Fruit fly (Drosophila melanogaster) whole organism, embryonic: Measurements from ENCODE around the gene Sfxn2.
A peak's percentile ranks its signal among the peaks of the same experiment; 100 is the strongest.

Experiments
- Atf6 ChIP-seq: fragments of 200-800 bp; sonication (Bioruptor generic); IDR thresholded peaks from 2 replicates; pipeline ENCODE4 v1.3.6; 2022; ENCODE audit warnings: missing biosample characterization, missing genetic modification characterization
- B-H2 ChIP-seq: fragments of 200-800 bp; sonication (Bioruptor generic); optimal IDR thresholded peaks from 2 replicates; lab custom pipeline; 2018; ENCODE audit warnings: missing biosample characterization, mild to moderate bottlenecking, missing genetic modification characterization
- BtbVII ChIP-seq: fragments of 200-800 bp; sonication (Bioruptor generic); optimal IDR thresholded peaks from 3 replicates; lab custom pipeline; 2017; ENCODE audit warnings: missing biosample characterization, mild to moderate bottlenecking, missing genetic modification characterization
- CG11723 ChIP-seq: fragments of 200-800 bp; sonication (Bioruptor generic); optimal IDR thresholded peaks from 2 replicates; lab custom pipeline; 2017; ENCODE audit warnings: missing biosample characterization, mild to moderate bottlenecking, missing genetic modification characterization
- CG14667 ChIP-seq: fragments of 200-800 bp; sonication (Bioruptor generic); IDR thresholded peaks from 2 replicates; pipeline ENCODE4 v1.3.6; 2022; ENCODE audit warnings: missing biosample characterization, missing genetic modification characterization
- CG15696 ChIP-seq: fragments of 200-800 bp; sonication (Bioruptor generic); optimal IDR thresholded peaks from 2 replicates; lab custom pipeline; 2019; ENCODE audit warnings: missing biosample characterization, mild to moderate bottlenecking, missing genetic modification characterization, moderate library complexity
- CG16779 ChIP-seq: fragments of 200-800 bp; sonication (Bioruptor generic); IDR thresholded peaks from 2 replicates; pipeline ENCODE4 v1.3.6; 2022; ENCODE audit warnings: missing biosample characterization, missing genetic modification characterization
- CG16863 ChIP-seq: fragments of 200-800 bp; sonication (Bioruptor generic); optimal IDR thresholded peaks from 3 replicates; lab custom pipeline; 2016; ENCODE audit warnings: missing biosample characterization, missing genetic modification characterization
- CG18476 ChIP-seq: fragments of 200-800 bp; sonication (Bioruptor generic); optimal IDR thresholded peaks from 2 replicates; lab custom pipeline; 2016; ENCODE audit warnings: missing biosample characterization, mild to moderate bottlenecking, missing genetic modification characterization
- CG2120 ChIP-seq: fragments of 200-800 bp; sonication (Bioruptor generic); optimal IDR thresholded peaks from 3 replicates; lab custom pipeline; 2016; ENCODE audit warnings: missing biosample characterization, missing genetic modification characterization
- CG33213 ChIP-seq: fragments of 200-800 bp; sonication (Bioruptor generic); optimal IDR thresholded peaks from 3 replicates; lab custom pipeline; 2016; ENCODE audit warnings: missing biosample characterization, missing genetic modification characterization
- CG33557 ChIP-seq: fragments of 200-800 bp; sonication (Bioruptor generic); optimal IDR thresholded peaks from 2 replicates; lab custom pipeline; 2019; ENCODE audit warnings: missing biosample characterization, mild to moderate bottlenecking, missing genetic modification characterization, moderate library complexity
- CG3995 ChIP-seq: fragments of 200-800 bp; sonication (Bioruptor generic); optimal IDR thresholded peaks from 3 replicates; lab custom pipeline; 2016; ENCODE audit warnings: missing biosample characterization, missing genetic modification characterization
- CG4282 ChIP-seq: fragments of 200-800 bp; sonication (Bioruptor generic); optimal IDR thresholded peaks from 2 replicates; lab custom pipeline; 2016; ENCODE audit warnings: missing biosample characterization, missing genetic modification characterization
- CG4617 ChIP-seq: fragments of 200-800 bp; sonication (Bioruptor generic); optimal IDR thresholded peaks from 3 replicates; lab custom pipeline; 2016; ENCODE audit warnings: missing biosample characterization, missing genetic modification characterization, borderline replicate concordance
- CG7786 ChIP-seq: fragments of 200-800 bp; sonication (Bioruptor generic); optimal IDR thresholded peaks from 2 replicates; lab custom pipeline; 2016; ENCODE audit warnings: missing biosample characterization, missing genetic modification characterization
- CG8290 ChIP-seq, 3 experiments: fragments of 200-800 bp; sonication (Bioruptor generic); optimal IDR thresholded peaks; 2 replicates each; lab custom pipeline; 2016 to 2019; ENCODE audit warnings: missing biosample characterization in 3 of 3, missing genetic modification characterization in 3 of 3, mild to moderate bottlenecking in 2 of 3, moderate library complexity in 1 of 3
- CTCF ChIP-seq: fragments of 200-800 bp; sonication (Bioruptor generic); optimal IDR thresholded peaks from 2 replicates; lab custom pipeline; 2017; ENCODE audit warnings: missing biosample characterization, mild to moderate bottlenecking, missing genetic modification characterization, moderate library complexity
- Doc3 ChIP-seq: fragments of 200-800 bp; sonication (Bioruptor generic); IDR thresholded peaks from 3 replicates; pipeline ENCODE4 v1.3.6; 2022; ENCODE audit warnings: missing biosample characterization, missing genetic modification characterization; ENCODE audit not compliant: partially characterized antibody
- ERR ChIP-seq: fragments of 200-800 bp; sonication (Bioruptor generic); optimal IDR thresholded peaks from 2 replicates; lab custom pipeline; 2016; ENCODE audit warnings: missing biosample characterization, missing genetic modification characterization
- Eip74EF ChIP-seq, 2 experiments: fragments of 200-800 bp in 1 of 2; fragments of >200 bp in 1 of 2; sonication (Bioruptor generic) in 1 of 2; optimal IDR thresholded peaks; 2 replicates each; lab custom pipeline; 2017 to 2019; ENCODE audit warnings: missing biosample characterization in 2 of 2, missing genetic modification characterization in 2 of 2, mild to moderate bottlenecking in 1 of 2, moderate library complexity in 1 of 2
- GATAe ChIP-seq: fragments of 200-800 bp; sonication (Bioruptor generic); conservative IDR thresholded peaks from 2 replicates; pipeline ENCODE4 v1.3.6; 2022; ENCODE audit warnings: missing biosample characterization, missing genetic modification characterization
- Gsc ChIP-seq: fragments of 200-800 bp; sonication (Bioruptor generic); IDR thresholded peaks from 2 replicates; pipeline ENCODE4 v1.3.6; 2022; ENCODE audit warnings: missing biosample characterization, missing genetic modification characterization
- Hr51 ChIP-seq, 2 experiments: fragments of 200-800 bp; sonication (Bioruptor generic); optimal IDR thresholded peaks; 2 replicates in 1 of 2; 3 replicates in 1 of 2; lab custom pipeline; 2016 to 2018; ENCODE audit warnings: missing biosample characterization in 2 of 2, missing genetic modification characterization in 2 of 2, mild to moderate bottlenecking in 1 of 2, moderate library complexity in 1 of 2
- Mad ChIP-seq: fragments of 200-800 bp; sonication (Bioruptor generic); optimal IDR thresholded peaks from 2 replicates; lab custom pipeline; 2016; ENCODE audit warnings: missing biosample characterization, missing genetic modification characterization
- Myb ChIP-seq: fragments of 200-800 bp; sonication (Bioruptor generic); optimal IDR thresholded peaks from 2 replicates; lab custom pipeline; 2016; ENCODE audit warnings: missing biosample characterization, missing genetic modification characterization
- Neu2 ChIP-seq: fragments of 200-800 bp; sonication (Bioruptor generic); optimal IDR thresholded peaks from 3 replicates; lab custom pipeline; 2016; ENCODE audit warnings: missing biosample characterization, missing genetic modification characterization, borderline replicate concordance
- NfI ChIP-seq: fragments of 200-800 bp; sonication (Bioruptor generic); optimal IDR thresholded peaks from 3 replicates; lab custom pipeline; 2018; ENCODE audit warnings: missing biosample characterization, mild to moderate bottlenecking, missing genetic modification characterization, moderate library complexity
- PHDP ChIP-seq: fragments of 200-800 bp; sonication (Bioruptor generic); optimal IDR thresholded peaks from 3 replicates; lab custom pipeline; 2018; ENCODE audit warnings: missing biosample characterization, mild to moderate bottlenecking, missing genetic modification characterization, moderate library complexity
- YL-1 ChIP-seq: fragments of 200-800 bp; sonication (Bioruptor generic); optimal IDR thresholded peaks from 3 replicates; lab custom pipeline; 2017; ENCODE audit warnings: missing biosample characterization, mild to moderate bottlenecking, missing genetic modification characterization
- ab ChIP-seq: fragments of 200-800 bp; sonication (Bioruptor generic); optimal IDR thresholded peaks from 2 replicates; lab custom pipeline; 2016; ENCODE audit warnings: missing biosample characterization, missing genetic modification characterization
- abd-A ChIP-seq: fragments of 200-800 bp; sonication (Bioruptor generic); optimal IDR thresholded peaks from 3 replicates; lab custom pipeline; 2019; ENCODE audit warnings: missing biosample characterization, mild to moderate bottlenecking, missing genetic modification characterization, moderate library complexity
- ara ChIP-seq: fragments of 200-800 bp; sonication (Bioruptor generic); IDR thresholded peaks from 2 replicates; pipeline ENCODE4 v1.3.6; 2022; ENCODE audit warnings: missing biosample characterization, missing genetic modification characterization
- ash1 ChIP-seq: fragments of 200-800 bp; sonication (Bioruptor generic); optimal IDR thresholded peaks from 2 replicates; lab custom pipeline; 2018; ENCODE audit warnings: missing biosample characterization, mild to moderate bottlenecking, missing genetic modification characterization
- cad ChIP-seq: fragments of >200 bp; optimal IDR thresholded peaks from 2 replicates; lab custom pipeline; 2017; ENCODE audit warnings: missing biosample characterization, missing genetic modification characterization
- chm ChIP-seq: fragments of 200-800 bp; sonication (Bioruptor generic); IDR thresholded peaks from 2 replicates; pipeline ENCODE4 v1.3.6; 2022; ENCODE audit warnings: missing biosample characterization, missing genetic modification characterization
- crol ChIP-seq: fragments of 200-800 bp; sonication (Bioruptor generic); IDR thresholded peaks from 2 replicates; pipeline ENCODE4 v1.3.6; 2022; ENCODE audit warnings: missing biosample characterization, missing genetic modification characterization
- exex ChIP-seq: fragments of 200-800 bp; sonication (Bioruptor generic); optimal IDR thresholded peaks from 4 replicates; lab custom pipeline; 2018; ENCODE audit warnings: missing biosample characterization, mild to moderate bottlenecking, missing genetic modification characterization, moderate library complexity
- gem ChIP-seq: fragments of 200-800 bp; sonication (Bioruptor generic); optimal IDR thresholded peaks from 2 replicates; lab custom pipeline; 2019; ENCODE audit warnings: missing biosample characterization, mild to moderate bottlenecking, missing genetic modification characterization, moderate library complexity
- jing ChIP-seq: fragments of 200-800 bp; sonication (Bioruptor generic); optimal IDR thresholded peaks from 2 replicates; lab custom pipeline; 2018; ENCODE audit warnings: missing biosample characterization, mild to moderate bottlenecking, missing genetic modification characterization
- maf-S ChIP-seq: fragments of 200-800 bp; sonication (Bioruptor generic); optimal IDR thresholded peaks from 2 replicates; lab custom pipeline; 2016; ENCODE audit warnings: missing biosample characterization, missing genetic modification characterization
- pum ChIP-seq: fragments of 200-800 bp; sonication (Bioruptor generic); optimal IDR thresholded peaks from 2 replicates; lab custom pipeline; 2016; ENCODE audit warnings: missing biosample characterization, missing genetic modification characterization
- rib ChIP-seq: fragments of 200-800 bp; sonication (Bioruptor generic); IDR thresholded peaks from 2 replicates; pipeline ENCODE4 v1.3.6; 2022; ENCODE audit warnings: missing biosample characterization, missing genetic modification characterization
- sc ChIP-seq, 3 experiments: fragments of >200 bp in 2 of 3; fragments of 200-800 bp in 1 of 3; sonication (Bioruptor generic) in 1 of 3; optimal IDR thresholded peaks; 2 replicates in 2 of 3; 3 replicates in 1 of 3; lab custom pipeline; 2017; ENCODE audit warnings: mild to moderate bottlenecking in 1 of 3, missing biosample characterization in 1 of 3, missing genetic modification characterization in 1 of 3, missing genetic modification reagents in 1 of 3
- sisA ChIP-seq: fragments of 200-800 bp; sonication (Bioruptor generic); IDR thresholded peaks from 2 replicates; pipeline ENCODE4 v1.3.6; 2022; ENCODE audit warnings: missing biosample characterization, missing genetic modification characterization
- sqz ChIP-seq: fragments of 200-800 bp; sonication (Bioruptor generic); optimal IDR thresholded peaks from 3 replicates; lab custom pipeline; 2018; ENCODE audit warnings: missing biosample characterization, mild to moderate bottlenecking, missing genetic modification characterization
- tll ChIP-seq, 2 experiments: fragments of 200-800 bp in 1 of 2; fragments of >200 bp in 1 of 2; sonication (Bioruptor generic) in 1 of 2; optimal IDR thresholded peaks; 2 replicates each; lab custom pipeline; 2017 to 2019; ENCODE audit warnings: missing biosample characterization in 2 of 2, missing genetic modification characterization in 2 of 2, mild to moderate bottlenecking in 1 of 2, moderate library complexity in 1 of 2
- zfh1 ChIP-seq: fragments of 200-800 bp; sonication (Bioruptor generic); IDR thresholded peaks from 3 replicates; pipeline ENCODE4 v1.3.6; 2022; ENCODE audit warnings: missing biosample characterization, missing genetic modification characterization

Gene Sfxn2

DNA sequence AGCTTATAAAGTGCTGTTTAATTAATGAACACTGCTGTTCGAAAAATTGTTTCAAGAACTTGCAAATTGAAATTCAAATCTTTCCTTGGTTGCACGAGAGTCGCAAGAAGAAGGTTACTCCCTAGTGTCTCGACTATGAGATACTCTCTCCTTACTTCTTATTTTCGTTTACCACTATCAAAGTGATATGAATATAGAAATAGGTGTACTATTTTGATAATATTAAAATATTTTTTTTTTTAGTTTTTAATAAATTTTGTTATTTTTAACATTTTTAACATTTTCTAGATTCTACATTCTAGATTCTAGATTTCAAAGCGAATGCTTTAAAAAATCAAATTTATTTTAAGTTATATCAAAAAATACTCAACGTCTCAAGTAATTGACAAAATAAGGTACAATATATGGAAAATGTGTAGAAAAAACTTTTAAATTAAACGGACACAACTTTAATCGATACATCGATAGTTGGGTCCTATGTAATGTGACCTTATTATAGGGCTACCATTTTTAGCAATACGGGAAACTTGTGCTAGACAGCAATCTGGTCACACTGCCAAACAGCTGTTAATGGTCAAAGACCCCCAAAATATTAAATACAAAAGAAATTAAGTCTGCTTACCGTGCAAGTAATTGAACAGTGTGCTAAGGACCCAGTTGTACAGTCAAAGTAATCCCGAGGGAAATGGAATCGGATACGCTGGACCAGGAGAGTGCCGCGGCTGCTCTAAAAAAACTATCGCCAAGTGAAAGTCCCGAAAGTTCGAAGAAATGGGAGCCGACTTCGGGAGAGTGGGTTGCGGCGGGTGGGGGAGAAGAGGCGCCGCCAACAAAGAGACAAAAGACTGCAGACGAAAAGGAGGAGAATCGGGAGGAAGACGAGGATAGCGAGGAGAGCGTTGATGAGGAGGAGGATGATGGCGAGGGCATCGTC, 29.4 kb downstream of the Sfxn2 start, which contains the start of gene MESR6 (continued):
- peak; percentile 45; the same call in 1 of the 2 replicates for TF ChIP-seq Atf6 (GFP tag; lab: Robert Waterston, UW)
- TF ChIP-seq crol (GFP tag; lab: Robert Waterston, UW), result peak; percentile 87
- no peak for TF ChIP-seq Mad (GFP tag; lab: Kevin White, UChicago)
- TF ChIP-seq ab (GFP tag; lab: Kevin White, UChicago), result no peak
- TF ChIP-seq gem (tag; lab: Kevin White, UChicago), result peak; percentile 61
- no peak for TF ChIP-seq GATAe
- TF ChIP-seq Hr51 (GFP tag; optimal IDR thresholded peaks at IDR 0.05; lab: Kevin White, UChicago), result peak in 1 of 2 experiments; percentile 61
- no peak for TF ChIP-seq sisA (GFP tag; lab: Robert Waterston, UW)
- no peak for TF ChIP-seq CG15696 (tag; lab: Kevin White, UChicago)
- no peak for TF ChIP-seq abd-A (tag; lab: Kevin White, UChicago)
- TF ChIP-seq Gsc (GFP tag; lab: Robert Waterston, UW), result no peak
- TF ChIP-seq NfI (GFP tag; lab: Kevin White, UChicago), result no peak
- no peak; the same call in 2 of the 3 replicates for TF ChIP-seq zfh1 (GFP tag; lab: Robert Waterston, UW)
- no peak for TF ChIP-seq Eip74EF (GFP tag; optimal IDR thresholded peaks at IDR 0.05; lab: Kevin White, UChicago)
- TF ChIP-seq CG4617 (GFP tag; lab: Kevin White, UChicago), result peak; percentile 42
- no peak for TF ChIP-seq ara
- TF ChIP-seq pum (GFP tag; lab: Kevin White, UChicago), result no peak
- TF ChIP-seq BtbVII, result no peak
- peak; percentile 99 for TF ChIP-seq Myb
- peak; percentile 29 for TF ChIP-seq PHDP
- TF ChIP-seq tll (GFP tag; optimal IDR thresholded peaks at IDR 0.05; lab: Kevin White, UChicago), result peak in 1 of 2 experiments; percentile 12
- TF ChIP-seq ash1, result no peak
- no peak for TF ChIP-seq CG3995 (GFP tag; lab: Kevin White, UChicago)
- no peak for TF ChIP-seq chm (GFP tag; lab: Robert Waterston, UW)
- TF ChIP-seq sc (optimal IDR thresholded peaks at IDR 0.05; lab: Kevin White, UChicago), result no peak
- no peak for TF ChIP-seq sc (GFP tag; optimal IDR thresholded peaks at IDR 0.05; lab: Kevin White, UChicago)
- TF ChIP-seq exex (tag; lab: Kevin White, UChicago), result no peak
- TF ChIP-seq Doc3, result peak; percentile 78
- TF ChIP-seq CG16863 (GFP tag; lab: Kevin White, UChicago), result no peak
- no peak for TF ChIP-seq ERR (GFP tag; lab: Kevin White, UChicago)
- TF ChIP-seq CG8290 (GFP tag; optimal IDR thresholded peaks at IDR 0.05; lab: Kevin White, UChicago), result no peak
- TF ChIP-seq CG8290 (tag; optimal IDR thresholded peaks at IDR 0.05; lab: Kevin White, UChicago), result peak in 1 of 2 experiments; percentile 68
- peak; percentile 14 for TF ChIP-seq CG2120 (GFP tag; lab: Kevin White, UChicago)
- TF ChIP-seq CG7786 (GFP tag; lab: Kevin White, UChicago), result no peak
- no peak for TF ChIP-seq CG11723 (GFP tag; lab: Kevin White, UChicago)
- no peak for TF ChIP-seq maf-S (GFP tag; lab: Kevin White, UChicago)
- peak; percentile 13 for TF ChIP-seq B-H2
- TF ChIP-seq rib, result peak; percentile 27; the same call in 1 of the 2 replicates
- TF ChIP-seq YL-1 (GFP tag; lab: Kevin White, UChicago), result peak; percentile 46
- TF ChIP-seq CG18476 (GFP tag; lab: Kevin White, UChicago), result no peak
- TF ChIP-seq CTCF (GFP tag; lab: Kevin White, UChicago), result no peak
- no peak for TF ChIP-seq cad (GFP tag; lab: Kevin White, UChicago)
- no peak for TF ChIP-seq CG4282 (GFP tag; lab: Kevin White, UChicago)
- no peak for TF ChIP-seq CG33557
- no peak for TF ChIP-seq sqz (GFP tag; lab: Kevin White, UChicago)
- peak; percentile 35 for TF ChIP-seq CG33213 (GFP tag; lab: Kevin White, UChicago)
- TF ChIP-seq CG14667, result no peak
- TF ChIP-seq jing (GFP tag; lab: Kevin White, UChicago), result no peak
- no peak for TF ChIP-seq Neu2 (GFP tag; lab: Kevin White, UChicago)
- TF ChIP-seq CG16779 (GFP tag; lab: Robert Waterston, UW), result no peak
